Worm (Caenorhabditis elegans) whole organism, mixed stage, embryonic: ENCODE data around the gene fbxb-10.

Experiments
- lin-13 ChIP-seq: fragments of 150-350 bp; optimal IDR thresholded peaks from 2 replicates; lab custom pipeline; 2014; ENCODE audit warnings: missing biosample characterization, missing genetic modification characterization
- lsy-2 ChIP-seq: fragments of 150-350 bp; optimal IDR thresholded peaks from 2 replicates; lab custom pipeline; 2014; ENCODE audit warnings: missing biosample characterization, missing genetic modification characterization
- mab-5 ChIP-seq: fragments of 150-350 bp; optimal IDR thresholded peaks from 2 replicates; lab custom pipeline; 2014; ENCODE audit warnings: missing biosample characterization, missing genetic modification characterization
- mep-1 ChIP-seq: fragments of 150-350 bp; optimal IDR thresholded peaks from 2 replicates; lab custom pipeline; 2017; ENCODE audit warnings: missing biosample characterization, missing genetic modification reagents, missing genetic modification characterization, inconsistent platforms
- nhr-12 ChIP-seq: fragments of 150-350 bp; optimal IDR thresholded peaks from 2 replicates; lab custom pipeline; 2014; ENCODE audit warnings: missing biosample characterization, missing genetic modification characterization
- nhr-76 ChIP-seq: sonication (generic microtip); optimal IDR thresholded peaks from 2 replicates; lab custom pipeline; 2017; ENCODE audit warnings: missing biosample characterization, missing genetic modification characterization
- pha-4 ChIP-seq: fragments of 150-350 bp; optimal IDR thresholded peaks from 2 replicates; lab custom pipeline; 2018; ENCODE audit warnings: missing biosample characterization, missing genetic modification reagents, missing genetic modification characterization
- sem-2 ChIP-seq: fragments of 200-800 bp; sonication (Bioruptor generic); optimal IDR thresholded peaks from 2 replicates; lab custom pipeline; 2018; ENCODE audit warnings: mild to moderate bottlenecking, missing genetic modification characterization, missing compliant biosample characterization
- snpc-4 ChIP-seq: fragments of 150-350 bp; optimal IDR thresholded peaks from 2 replicates; lab custom pipeline; 2014; ENCODE audit warnings: missing biosample characterization, missing genetic modification characterization

- TF ChIP-seq mab-5 (tag; lab: Kevin White, UChicago) = no peak
- no peak for TF ChIP-seq nhr-76 (tag; lab: Kevin White, UChicago)
- no peak for TF ChIP-seq pha-4 (tag; lab: Kevin White, UChicago)
- no peak for TF ChIP-seq lin-13 (tag; lab: Kevin White, UChicago)
- no peak for TF ChIP-seq sem-2 (GFP tag; lab: Kevin White, UChicago)
- no peak for TF ChIP-seq snpc-4 (tag; lab: Kevin White, UChicago)
- TF ChIP-seq lsy-2 (tag; lab: Kevin White, UChicago) = no peak
- no peak for TF ChIP-seq mep-1 (tag; lab: Kevin White, UChicago)
- no peak for TF ChIP-seq nhr-12 (tag; lab: Kevin White, UChicago)
Observed at ce11 chrII:1784799-1785198, 33.4 kb downstream of the fbxb-10 start, which contains the start of gene C08F1.11.
